Fruit fly (Drosophila melanogaster): ENCODE results near the gene CrebA.
A peak's percentile ranks its signal among the peaks of the same experiment; 100 is the strongest.

CrebA gene

dm6 chr3L:15508233-15508632 lies 27.0 kb upstream of the CrebA start, which contains the start of gene CG7841 (continued):
- TF ChIP-seq CG15514 (GFP tag; optimal IDR thresholded peaks at IDR 0.05) (peak; percentile 95), CG1529 (GFP tag; optimal IDR thresholded peaks at IDR 0.05) (peak; percentile 96), CG7271 (tag; optimal IDR thresholded peaks at IDR 0.05) (peak; percentile 86), nerfin-1 (tag; optimal IDR thresholded peaks at IDR 0.05) (peak; percentile 98), CG5953 (GFP tag; IDR thresholded peaks at IDR 0.05) (peak; percentile 93), Dref (GFP tag; IDR thresholded peaks at IDR 0.05) (0 out of 2 replicates have a peak, but pooled peaks have one; percentile 31), CG12219 (GFP tag; optimal IDR thresholded peaks at IDR 0.05) (peak; percentile 99), dpn (GFP tag; optimal IDR thresholded peaks at IDR 0.05) (peak; percentile 96 to 97), mirr (GFP tag; optimal IDR thresholded peaks at IDR 0.05) (peak; percentile 99), ro (GFP tag; IDR thresholded peaks at IDR 0.05) (no peak), nmo (GFP tag; optimal IDR thresholded peaks at IDR 0.05) (peak; percentile 98), CkIIα-i1 (GFP tag; IDR thresholded peaks at IDR 0.05) (no peak), CG12659 (GFP tag; optimal IDR thresholded peaks at IDR 0.05) (peak; percentile 99), ase (GFP tag; IDR thresholded peaks at IDR 0.05) (no peak; the same call in 2 of the 3 replicates), CG3838 (GFP tag; optimal IDR thresholded peaks at IDR 0.05) (peak; percentile 91), CG6254 (GFP tag; optimal IDR thresholded peaks at IDR 0.05) (peak; percentile 96), CG17612 (GFP tag; IDR thresholded peaks at IDR 0.05) (peak; percentile 83; the same call in 1 of the 2 replicates), CG4707 (GFP tag; optimal IDR thresholded peaks at IDR 0.05) (peak; percentile 96), CG12744 (GFP tag; optimal IDR thresholded peaks at IDR 0.05) (peak; percentile 97), CG18011 (GFP tag; optimal IDR thresholded peaks at IDR 0.05) (peak; percentile 91), stwl (tag; optimal IDR thresholded peaks at IDR 0.05) (peak; percentile 78), pho (GFP tag; optimal IDR thresholded peaks at IDR 0.05) (peak; percentile 96), CG34422 (GFP tag; IDR thresholded peaks at IDR 0.05) (peak; percentile 94), CG43689 (GFP tag; IDR thresholded peaks at IDR 0.05) (no peak; the same call in 1 of the 2 replicates), CG31224 (GFP tag; IDR thresholded peaks at IDR 0.05) (peak; percentile 89), pb (GFP tag; optimal IDR thresholded peaks at IDR 0.05) (peak; percentile 95), CG11695 (GFP tag; IDR thresholded peaks at IDR 0.05) (peak; percentile 98), CG30020 (tag; optimal IDR thresholded peaks at IDR 0.05) (peak; percentile 89), CG2120 (GFP tag; optimal IDR thresholded peaks at IDR 0.05) (peak; percentile 98), CG1603 (tag; optimal IDR thresholded peaks at IDR 0.05) (peak; percentile 97), vfl (GFP tag; optimal IDR thresholded peaks at IDR 0.05) (peak; percentile 96), corto (GFP tag; optimal IDR thresholded peaks at IDR 0.05) (peak; percentile 98), Hmr (GFP tag; optimal IDR thresholded peaks at IDR 0.05) (peak; percentile 99), Ptx1 (GFP tag; IDR thresholded peaks at IDR 0.05) (peak; percentile 93), grn (GFP tag; optimal IDR thresholded peaks at IDR 0.05) (peak; percentile 87), Dip3 (GFP tag; optimal IDR thresholded peaks at IDR 0.05) (peak; percentile 97), tgo (GFP tag; IDR thresholded peaks at IDR 0.05) (peak; percentile 95), CG6272 (GFP tag; IDR thresholded peaks at IDR 0.05) (no peak; the same call in 1 of the 2 replicates), Hmx (GFP tag; optimal IDR thresholded peaks at IDR 0.05) (peak; percentile 93), CG9876 (GFP tag; optimal IDR thresholded peaks at IDR 0.05) (peak; percentile 86), ewg (GFP tag; optimal IDR thresholded peaks at IDR 0.05) (peak; percentile 92), CG10274 (GFP tag; optimal IDR thresholded peaks at IDR 0.05) (peak; percentile 91), HLH54F (GFP tag; optimal IDR thresholded peaks at IDR 0.05) (peak; percentile 97), CG4854 (GFP tag; optimal IDR thresholded peaks at IDR 0.05) (peak; percentile 97), Dad (GFP tag; optimal IDR thresholded peaks at IDR 0.05) (peak; percentile 96), Drgx (GFP tag; IDR thresholded peaks at IDR 0.05) (peak; percentile 98), CG16863 (GFP tag; optimal IDR thresholded peaks at IDR 0.05) (peak; percentile 96), C15 (GFP tag; IDR thresholded peaks at IDR 0.05) (peak; percentile 93), twi (tag; optimal IDR thresholded peaks at IDR 0.05) (peak; percentile 96), CG17186 (GFP tag; optimal IDR thresholded peaks at IDR 0.05) (peak; percentile 85), CG1024 (GFP tag; IDR thresholded peaks at IDR 0.05) (peak; percentile 94; the same call in 1 of the 2 replicates)

All from whole organism, embryonic.